Worm (Caenorhabditis elegans): ENCODE results near the gene Y81B9A.3.

- TF ChIP-seq elt-4 (tag; optimal IDR thresholded peaks at IDR 0.05) (no peak), ztf-16 (tag; optimal IDR thresholded peaks at IDR 0.05) (no peak), ama-1 (optimal IDR thresholded peaks at IDR 0.05) (no peak), pha-4 (tag; optimal IDR thresholded peaks at IDR 0.05) (no peak), sox-2 (GFP tag; IDR thresholded peaks at IDR 0.05) (no peak), nhr-11 (tag; optimal IDR thresholded peaks at IDR 0.05) (no peak), C08G9.2 (tag; optimal IDR thresholded peaks at IDR 0.05) (no peak), fkh-10 (GFP tag; optimal IDR thresholded peaks at IDR 0.05) (no peak), pqm-1 (tag; optimal IDR thresholded peaks at IDR 0.05) (no peak), lin-11 (tag; optimal IDR thresholded peaks at IDR 0.05) (no peak), ets-4 (tag; optimal IDR thresholded peaks at IDR 0.05) (no peak), hlh-15 (tag; optimal IDR thresholded peaks at IDR 0.05) (no peak), hlh-6 (tag; optimal IDR thresholded peaks at IDR 0.05) (no peak)
Measured at ce11 chrX:9172278-9172677, 10.0 kb upstream of the Y81B9A.3 start, which contains the start of gene B0563.18.
